Worm (Caenorhabditis elegans): ENCODE data around the gene srg-46.

Gene srg-46

ce11 chrV:13396426-13396825 is 32.9 kb downstream of the srg-46 start (continued):
- TF ChIP-seq vab-7 (GFP tag; IDR thresholded peaks at IDR 0.05), result 0 out of 2 replicates have a peak, but pooled peaks have one; percentile 7
- no peak for TF ChIP-seq F10B5.3 (tag; optimal IDR thresholded peaks at IDR 0.05)
- TF ChIP-seq lin-1 (GFP tag; IDR thresholded peaks at IDR 0.05), result no peak

- TF ChIP-seq spr-3 (GFP tag; optimal IDR thresholded peaks at IDR 0.05) (no peak), lin-13 (GFP tag; optimal IDR thresholded peaks at IDR 0.05) (no peak), nhr-25 (tag; optimal IDR thresholded peaks at IDR 0.05; ENCODE audit: borderline replicate concordance, insufficient read depth) (no peak), nhr-11 (tag; optimal IDR thresholded peaks at IDR 0.05) (no peak), F10B5.3 (tag; optimal IDR thresholded peaks at IDR 0.05) (no peak), zip-2 (tag; optimal IDR thresholded peaks at IDR 0.05) (no peak), attf-4 (tag; optimal IDR thresholded peaks at IDR 0.05) (no peak), dmd-8 (GFP tag; IDR thresholded peaks at IDR 0.05) (no peak), ceh-82 (tag; optimal IDR thresholded peaks at IDR 0.05) (no peak), zfp-2 (tag; optimal IDR thresholded peaks at IDR 0.05) (no peak), pqm-1 (tag; optimal IDR thresholded peaks at IDR 0.05) (no peak), ceh-28 (tag; optimal IDR thresholded peaks at IDR 0.05) (no peak), nhr-237 (tag; optimal IDR thresholded peaks at IDR 0.05) (no peak)
Observed at ce11 chrV:13401669-13402068, 38.2 kb downstream of the srg-46 start.

- TF ChIP-seq mdt-29 (GFP tag; IDR thresholded peaks at IDR 0.05), result no peak
- TF ChIP-seq ceh-32 (tag; optimal IDR thresholded peaks at IDR 0.05; ENCODE audit: poor library complexity), result no peak
- TF ChIP-seq pqm-1 (tag; optimal IDR thresholded peaks at IDR 0.05), result no peak
- no peak for TF ChIP-seq ceh-62 (tag; optimal IDR thresholded peaks at IDR 0.05)
- TF ChIP-seq F44E2.7 (GFP tag; IDR thresholded peaks at IDR 0.05), result no peak
- TF ChIP-seq pha-4 (GFP tag; IDR thresholded peaks at IDR 0.05), result no peak
- TF ChIP-seq pha-4 (tag; optimal IDR thresholded peaks at IDR 0.05), result no peak
- no peak for TF ChIP-seq nhr-102 (tag; optimal IDR thresholded peaks at IDR 0.05)
- TF ChIP-seq hlh-11 (tag; optimal IDR thresholded peaks at IDR 0.05), result peak; percentile 57
- no peak for TF ChIP-seq T20F7.1 (GFP tag; optimal IDR thresholded peaks at IDR 0.05)
- TF ChIP-seq unc-62 (GFP tag; optimal IDR thresholded peaks at IDR 0.05 in 1 of 2), result peak in 1 of 2 experiments; percentile 95
- no peak for TF ChIP-seq unc-62 (tag; optimal IDR thresholded peaks at IDR 0.05)
- no peak for TF ChIP-seq fos-1 (tag; optimal IDR thresholded peaks at IDR 0.05)
- TF ChIP-seq spr-1 (tag; optimal IDR thresholded peaks at IDR 0.05), result no peak
- TF ChIP-seq F26F4.8 (GFP tag; conservative IDR thresholded peaks at IDR 0.05), result no peak
- TF ChIP-seq F49E8.2 (tag; optimal IDR thresholded peaks at IDR 0.05; ENCODE audit: borderline replicate concordance), result no peak
- no peak for TF ChIP-seq snpc-4 (tag; optimal IDR thresholded peaks at IDR 0.05)
- peak; percentile 69 for TF ChIP-seq nhr-28 (tag; optimal IDR thresholded peaks at IDR 0.05)
- TF ChIP-seq egl-27 (tag; optimal IDR thresholded peaks at IDR 0.05), result no peak
- peak; percentile 72 for TF ChIP-seq hlh-30 (tag; optimal IDR thresholded peaks at IDR 0.05; ENCODE audit: insufficient read depth)
- TF ChIP-seq ceh-28 (tag; optimal IDR thresholded peaks at IDR 0.05), result no peak
- TF ChIP-seq zip-2 (tag; optimal IDR thresholded peaks at IDR 0.05), result no peak
- TF ChIP-seq dve-1 (tag; optimal IDR thresholded peaks at IDR 0.05; ENCODE audit: insufficient read depth), result no peak
- peak; percentile 57 for TF ChIP-seq nhr-11 (tag; optimal IDR thresholded peaks at IDR 0.05)
- TF ChIP-seq lsy-2 (tag; optimal IDR thresholded peaks at IDR 0.05), result no peak
- TF ChIP-seq snpc-1.2 (GFP tag; IDR thresholded peaks at IDR 0.05), result no peak
Observed at ce11 chrV:13402524-13402923, 39.0 kb downstream of the srg-46 start.

ce11 chrV:13406032-13406431 is 42.5 kb downstream of the srg-46 start, which contains the start of gene cutl-1:
TSS of gene cutl-1 (minus strand) at chrV:13406114.
- TF ChIP-seq lsy-2 (tag; optimal IDR thresholded peaks at IDR 0.05) (peak in 1 of 2 experiments; percentile 15), Y48G9A.11 (GFP tag; IDR thresholded peaks at IDR 0.05) (peak; percentile 94), ztf-7 (tag; optimal IDR thresholded peaks at IDR 0.05) (no peak), T20F7.1 (GFP tag; optimal IDR thresholded peaks at IDR 0.05) (peak; percentile 74)
